Worm (Caenorhabditis elegans) whole organism, midembryonic: ENCODE results near the gene C28D4.7.

Experiments used
- T22C8.4 ChIP-seq: fragments of 200-800 bp; sonication (Bioruptor generic); IDR thresholded peaks from 2 replicates; pipeline ENCODE4 v1.3.6; 2022; ENCODE audit warnings: missing genetic modification characterization, missing compliant biosample characterization
- cog-1 ChIP-seq: sonication (generic microtip); optimal IDR thresholded peaks from 2 replicates; lab custom pipeline; 2016; ENCODE audit warnings: missing genetic modification characterization, missing compliant biosample characterization
- flt-1 ChIP-seq: fragments of 200-800 bp; sonication (Bioruptor generic); IDR thresholded peaks from 2 replicates; pipeline ENCODE4 v1.3.6; 2022; ENCODE audit warnings: missing genetic modification characterization, missing compliant biosample characterization
- klf-2 ChIP-seq: fragments of 200-800 bp; sonication (Bioruptor generic); conservative IDR thresholded peaks from 2 replicates; pipeline ENCODE4 v1.3.6; 2022; ENCODE audit warnings: missing genetic modification reagents, missing genetic modification characterization, missing compliant biosample characterization
- med-1 ChIP-seq: sonication (generic microtip); optimal IDR thresholded peaks from 2 replicates; lab custom pipeline; 2017; ENCODE audit warnings: missing genetic modification characterization, mild to moderate bottlenecking, missing compliant biosample characterization, antibody characterized with exemption, missing genetic modification reagents; ENCODE audit not compliant: insufficient read depth
- ref-1 ChIP-seq: fragments of 200-800 bp; sonication (Bioruptor generic); conservative IDR thresholded peaks from 2 replicates; pipeline ENCODE4 v1.3.6; 2022; ENCODE audit warnings: missing genetic modification reagents, missing genetic modification characterization, missing compliant biosample characterization
- tab-1 ChIP-seq: fragments of 200-800 bp; sonication (Bioruptor generic); IDR thresholded peaks from 2 replicates; pipeline ENCODE4 v1.3.6; 2022; ENCODE audit warnings: missing genetic modification characterization, missing compliant biosample characterization
- ztf-23 ChIP-seq: fragments of 200-800 bp; sonication (Bioruptor generic); IDR thresholded peaks from 2 replicates; pipeline ENCODE4 v1.3.6; 2022; ENCODE audit warnings: missing genetic modification reagents, missing genetic modification characterization, missing compliant biosample characterization
- ztf-29 ChIP-seq: fragments of 200-800 bp; sonication (Bioruptor generic); IDR thresholded peaks from 2 replicates; pipeline ENCODE4 v1.3.6; 2022; ENCODE audit warnings: missing genetic modification reagents, missing genetic modification characterization, missing compliant biosample characterization

C28D4.7 gene

DNA sequence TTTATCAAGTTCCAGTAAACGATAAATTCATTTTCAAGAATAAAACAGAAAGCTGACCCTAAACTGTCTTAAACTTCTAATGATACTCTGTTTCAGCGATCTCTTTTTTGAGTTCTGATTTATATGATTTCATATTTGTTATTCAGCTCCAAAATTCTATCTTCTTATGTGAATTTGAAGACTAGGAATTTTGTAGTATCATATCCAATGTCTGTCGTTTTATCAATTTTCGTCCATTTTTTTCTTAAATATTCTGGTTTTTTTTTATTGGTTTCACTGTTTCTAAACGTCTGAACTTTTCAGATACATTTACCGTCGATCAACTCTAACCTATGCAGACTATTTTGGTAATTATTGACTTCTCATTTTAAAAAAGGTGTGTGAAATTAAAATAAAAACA is 18.0 kb downstream of the C28D4.7 start, which contains the start of the genes nhr-138 and C28D4.18:
nhr-138 (plus strand) TSS at position 304 of the 400 bp plus-strand sequence.
C28D4.18 (plus strand) TSS at position 333 of the 400 bp plus-strand sequence.
- TF ChIP-seq ztf-29 (GFP tag; lab: Robert Waterston, UW), result no peak
- no peak for TF ChIP-seq flt-1 (GFP tag; lab: Robert Waterston, UW)
- TF ChIP-seq tab-1, result no peak
- no peak for TF ChIP-seq T22C8.4 (GFP tag; lab: Robert Waterston, UW)
- no peak for TF ChIP-seq med-1 (GFP tag; lab: Kevin White, UChicago)

DNA sequence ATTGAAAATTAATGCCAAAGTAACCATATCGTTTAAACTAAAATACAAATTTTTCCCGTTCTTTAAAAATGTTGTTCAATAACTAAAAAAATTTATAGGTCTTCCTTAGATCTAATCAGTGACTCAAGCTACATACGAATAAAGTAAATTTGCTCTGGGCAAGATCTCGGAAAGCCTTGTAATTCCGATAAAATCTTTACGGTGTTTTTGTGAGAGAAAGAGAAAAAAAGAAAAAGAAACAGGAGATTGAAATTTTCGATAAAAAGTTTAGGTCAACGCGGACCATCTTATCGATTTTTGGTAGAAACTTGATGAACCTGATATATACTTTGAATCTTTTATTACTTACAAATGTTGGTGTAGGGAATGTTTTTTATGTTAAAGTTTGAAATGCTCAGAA is 19.8 kb downstream of the C28D4.7 start:
- TF ChIP-seq ztf-23 (GFP tag; lab: Robert Waterston, UW) (no peak), klf-2 (GFP tag; lab: Robert Waterston, UW) (no peak), T22C8.4 (GFP tag; lab: Robert Waterston, UW) (no peak), ref-1 (GFP tag; lab: Robert Waterston, UW) (no peak), tab-1 (no peak), cog-1 (tag; lab: Kevin White, UChicago) (no peak), med-1 (GFP tag; lab: Kevin White, UChicago) (no peak), ztf-29 (GFP tag; lab: Robert Waterston, UW) (no peak), flt-1 (GFP tag; lab: Robert Waterston, UW) (no peak)

DNA sequence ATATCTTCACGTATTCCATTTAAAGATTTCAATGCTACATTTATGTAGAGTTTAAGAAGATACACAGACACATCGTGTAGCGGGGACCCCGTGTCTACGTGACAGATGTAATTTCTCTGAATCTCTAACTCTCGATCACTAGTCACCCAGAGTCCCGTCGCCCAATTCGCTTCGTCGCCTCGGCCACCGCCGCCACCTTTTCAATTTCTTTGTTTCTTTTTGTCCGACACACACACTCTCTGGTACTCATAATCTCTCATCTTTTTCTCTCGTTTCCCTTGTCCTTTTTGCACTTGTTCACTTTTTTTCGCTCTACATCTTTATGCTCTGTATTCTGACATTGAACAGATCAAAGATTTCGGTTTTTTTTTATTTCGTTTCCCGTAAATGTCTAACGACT is 24.6 kb downstream of the C28D4.7 start:
- TF ChIP-seq ztf-23 (GFP tag; lab: Robert Waterston, UW) (no peak), cog-1 (tag; lab: Kevin White, UChicago) (peak; percentile 9)

DNA sequence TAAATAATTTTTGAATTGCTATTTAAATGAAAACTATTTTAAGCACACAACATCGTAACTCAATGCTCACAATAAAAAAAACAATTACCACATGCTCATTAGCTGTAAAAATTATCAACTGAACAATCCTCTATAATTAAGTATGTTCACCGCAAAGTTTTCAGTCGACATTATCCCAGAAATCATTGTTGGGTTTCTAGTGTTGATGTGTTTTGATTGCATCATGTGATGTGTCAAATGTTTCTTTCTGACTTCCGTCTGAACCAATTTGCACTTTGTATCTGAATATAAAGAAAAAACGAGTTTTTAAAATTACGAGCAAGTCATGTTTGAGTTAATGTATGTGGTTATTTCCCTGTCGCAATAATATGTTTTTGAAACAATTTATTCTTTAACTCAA is 25.1 kb downstream of the C28D4.7 start:
- TF ChIP-seq klf-2 (GFP tag; lab: Robert Waterston, UW) (no peak), med-1 (GFP tag; lab: Kevin White, UChicago) (no peak), cog-1 (tag; lab: Kevin White, UChicago) (no peak), flt-1 (GFP tag; lab: Robert Waterston, UW) (no peak), tab-1 (no peak), T22C8.4 (GFP tag; lab: Robert Waterston, UW) (no peak)

DNA sequence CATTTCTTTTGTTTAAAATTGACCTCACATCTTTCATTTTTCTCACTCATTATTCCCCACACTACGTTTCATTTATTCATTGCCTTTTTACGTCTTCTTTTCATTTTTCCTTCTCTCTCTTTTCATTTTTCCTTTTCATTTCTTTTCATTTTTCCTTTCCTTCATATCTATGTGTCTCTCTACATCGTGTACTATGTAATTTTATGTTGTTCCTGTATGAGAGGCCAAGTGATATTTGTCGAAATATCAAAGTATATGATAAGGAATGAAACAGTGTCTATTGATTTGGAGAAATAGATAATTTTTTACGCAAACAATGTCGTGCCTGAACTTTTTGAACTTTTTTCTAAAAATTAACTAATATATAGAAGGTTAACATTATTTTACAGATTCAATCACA is 26.5 kb downstream of the C28D4.7 start:
- TF ChIP-seq med-1 (GFP tag; lab: Kevin White, UChicago), result no peak
- TF ChIP-seq ztf-23 (GFP tag; lab: Robert Waterston, UW), result no peak
- no peak for TF ChIP-seq cog-1 (tag; lab: Kevin White, UChicago)
- TF ChIP-seq flt-1 (GFP tag; lab: Robert Waterston, UW), result no peak
- no peak for TF ChIP-seq tab-1
- TF ChIP-seq ztf-29 (GFP tag; lab: Robert Waterston, UW), result no peak
- TF ChIP-seq ref-1 (GFP tag; lab: Robert Waterston, UW), result no peak
- no peak for TF ChIP-seq klf-2 (GFP tag; lab: Robert Waterston, UW)
- TF ChIP-seq T22C8.4 (GFP tag; lab: Robert Waterston, UW), result no peak

DNA sequence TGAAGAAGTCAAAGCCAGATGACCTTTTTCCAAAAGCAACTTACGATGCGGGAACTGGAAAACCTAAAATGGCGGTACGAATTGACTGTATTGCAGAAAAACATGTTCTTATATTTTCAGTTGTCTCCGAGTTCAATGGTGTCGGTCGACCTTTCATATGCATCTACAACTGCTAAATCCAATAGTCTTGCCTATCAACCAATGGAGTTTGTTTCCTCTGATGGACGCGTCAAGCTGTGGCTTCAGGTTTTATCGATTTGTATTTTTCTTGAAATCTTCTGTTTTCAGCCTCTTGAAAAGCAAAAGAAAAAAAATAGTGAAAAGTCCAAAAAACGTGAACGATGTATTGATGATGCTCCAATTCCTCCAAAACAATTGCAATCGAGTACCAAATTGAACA is 28.7 kb downstream of the C28D4.7 start:
- TF ChIP-seq cog-1 (tag; lab: Kevin White, UChicago) (no peak), ref-1 (GFP tag; lab: Robert Waterston, UW) (no peak), tab-1 (no peak), ztf-29 (GFP tag; lab: Robert Waterston, UW) (no peak), ztf-23 (GFP tag; lab: Robert Waterston, UW) (no peak), klf-2 (GFP tag; lab: Robert Waterston, UW) (no peak), med-1 (GFP tag; lab: Kevin White, UChicago) (no peak), flt-1 (GFP tag; lab: Robert Waterston, UW) (no peak), T22C8.4 (GFP tag; lab: Robert Waterston, UW) (no peak)

DNA sequence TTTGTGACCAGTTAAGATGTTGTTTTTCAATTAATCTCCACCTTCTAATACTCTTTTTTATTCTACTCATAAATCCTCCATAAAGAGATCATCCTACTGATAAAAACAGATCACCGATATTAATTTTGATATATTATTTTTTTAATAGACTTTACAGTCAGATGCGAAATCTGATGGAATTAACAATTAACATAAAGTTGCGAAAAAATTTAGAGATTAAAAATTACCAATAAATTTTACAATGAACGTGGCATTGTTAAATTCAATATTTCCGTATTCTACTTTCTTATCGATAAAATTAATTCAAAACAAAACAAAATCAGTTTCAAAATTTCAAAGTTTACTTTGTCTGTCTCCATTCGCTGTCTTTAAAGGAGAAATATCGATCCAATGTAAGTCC is 30.2 kb downstream of the C28D4.7 start, which contains the start of gene K01H12.4:
K01H12.4 (plus strand) TSS at position 301 of the 400 bp plus-strand sequence.
- no peak for TF ChIP-seq klf-2 (GFP tag; lab: Robert Waterston, UW)
- no peak for TF ChIP-seq tab-1
- TF ChIP-seq ztf-29 (GFP tag; lab: Robert Waterston, UW), result no peak
- TF ChIP-seq cog-1 (tag; lab: Kevin White, UChicago), result no peak
- no peak for TF ChIP-seq T22C8.4 (GFP tag; lab: Robert Waterston, UW)
- no peak for TF ChIP-seq ztf-23 (GFP tag; lab: Robert Waterston, UW)
- no peak for TF ChIP-seq ref-1 (GFP tag; lab: Robert Waterston, UW)
- TF ChIP-seq med-1 (GFP tag; lab: Kevin White, UChicago), result no peak
- TF ChIP-seq flt-1 (GFP tag; lab: Robert Waterston, UW), result no peak

DNA sequence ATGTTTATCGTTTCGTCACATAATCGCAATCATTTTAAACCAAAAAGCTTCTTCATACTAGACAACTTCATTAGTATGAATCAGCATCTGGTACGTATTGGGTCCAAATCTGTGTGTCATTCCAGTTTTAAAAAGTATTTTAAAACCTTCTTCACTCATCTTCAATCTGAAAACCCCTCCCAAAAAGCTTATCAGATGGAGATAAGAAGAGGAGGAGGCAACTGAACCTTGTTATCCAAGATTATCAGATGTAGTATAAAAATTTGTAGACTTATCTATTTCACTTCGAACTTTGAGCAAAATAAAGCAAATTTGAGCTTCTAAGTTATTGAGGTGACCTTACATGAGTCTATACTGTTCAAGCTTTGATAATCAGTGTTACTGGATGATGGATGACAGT is 33.1 kb downstream of the C28D4.7 start, which contains the start of gene nhr-38:
nhr-38 (plus strand) TSS at position 301 of the 400 bp plus-strand sequence.
- TF ChIP-seq ztf-29 (GFP tag; lab: Robert Waterston, UW), result no peak
- no peak for TF ChIP-seq ref-1 (GFP tag; lab: Robert Waterston, UW)
- TF ChIP-seq klf-2 (GFP tag; lab: Robert Waterston, UW), result no peak
- TF ChIP-seq ztf-23 (GFP tag; lab: Robert Waterston, UW), result no peak
- no peak for TF ChIP-seq med-1 (GFP tag; lab: Kevin White, UChicago)
- no peak for TF ChIP-seq flt-1 (GFP tag; lab: Robert Waterston, UW)
- no peak for TF ChIP-seq cog-1 (tag; lab: Kevin White, UChicago)
- TF ChIP-seq tab-1, result no peak
- no peak for TF ChIP-seq T22C8.4 (GFP tag; lab: Robert Waterston, UW)

DNA sequence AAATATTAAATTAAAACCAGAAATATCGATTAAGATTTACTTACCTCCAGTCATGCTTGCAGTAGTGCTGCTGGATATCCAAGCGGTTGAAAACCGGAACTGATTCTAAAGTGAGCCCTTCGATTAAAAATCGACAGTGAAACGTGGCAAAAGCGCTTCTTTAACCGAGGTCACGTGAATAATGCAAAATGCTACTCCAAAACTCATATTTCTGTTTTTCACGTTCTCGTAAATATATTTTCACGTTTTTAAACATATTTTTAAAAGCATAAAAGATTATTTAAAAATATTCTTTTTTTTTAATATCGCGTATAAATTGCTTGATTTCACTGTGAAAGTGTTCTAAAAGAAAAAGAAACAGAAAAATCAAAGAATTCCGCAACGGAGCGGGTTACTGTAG is 33.7 kb downstream of the C28D4.7 start, which contains the start of gene ant-1.3:
ant-1.3 (minus strand) TSS at position 101 of the 400 bp plus-strand sequence.
- no peak for TF ChIP-seq T22C8.4 (GFP tag; lab: Robert Waterston, UW)
- TF ChIP-seq ztf-29 (GFP tag; lab: Robert Waterston, UW), result no peak
- no peak for TF ChIP-seq klf-2 (GFP tag; lab: Robert Waterston, UW)
- no peak for TF ChIP-seq ztf-23 (GFP tag; lab: Robert Waterston, UW)
